Fruit fly (Drosophila melanogaster) whole organism, adult: ENCODE measurements around the gene mop.

Source experiments
- CG12768 ChIP-seq: fragments of 200-800 bp; sonication (Bioruptor generic); optimal IDR thresholded peaks from 2 replicates; lab custom pipeline; 2017; ENCODE audit warnings: missing biosample characterization, missing genetic modification characterization, mild to moderate bottlenecking, moderate library complexity, missing genetic modification reagents
- CG7045 ChIP-seq: fragments of 200-800 bp; sonication (Bioruptor generic); optimal IDR thresholded peaks from 2 replicates; lab custom pipeline; 2017; ENCODE audit warnings: missing biosample characterization, mild to moderate bottlenecking, missing genetic modification characterization
- CG7101 ChIP-seq: fragments of 200-800 bp; sonication (Bioruptor generic); optimal IDR thresholded peaks from 2 replicates; lab custom pipeline; 2018; ENCODE audit warnings: missing biosample characterization, mild to moderate bottlenecking, missing genetic modification characterization, moderate library complexity
- Hr96 ChIP-seq: fragments of 200-800 bp; sonication (Bioruptor generic); optimal IDR thresholded peaks from 2 replicates; lab custom pipeline; 2016; ENCODE audit warnings: missing biosample characterization, missing genetic modification characterization
- cnc ChIP-seq, 2 experiments: fragments of >200 bp; optimal IDR thresholded peaks; 2 replicates each; lab custom pipeline; 2017
- tj ChIP-seq: fragments of 200-800 bp; sonication (Bioruptor generic); optimal IDR thresholded peaks from 3 replicates; lab custom pipeline; 2017; ENCODE audit warnings: missing biosample characterization, mild to moderate bottlenecking, missing genetic modification characterization, moderate library complexity

DNA sequence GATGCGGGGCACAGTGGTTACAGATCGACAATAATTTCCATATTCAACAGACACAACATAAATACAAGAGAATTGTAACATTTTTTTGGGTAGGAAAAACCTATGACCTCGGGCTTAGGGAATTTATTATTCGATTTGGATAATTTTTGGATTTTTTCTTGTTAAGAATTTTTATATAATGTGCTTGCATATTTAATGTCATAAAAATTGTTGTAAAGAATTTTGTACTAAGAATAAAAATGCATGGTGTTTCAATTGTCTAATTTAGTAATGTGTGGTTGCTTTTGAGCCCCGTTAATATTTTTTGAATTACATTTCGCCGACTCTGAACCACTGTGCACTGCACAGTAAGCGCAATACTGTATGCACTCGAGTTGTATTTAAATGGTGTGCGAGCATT, 40.7 kb upstream of the mop start:
- TF ChIP-seq CG7045 (GFP tag; lab: Kevin White, UChicago), result no peak
- no peak for TF ChIP-seq Hr96 (GFP tag; lab: Kevin White, UChicago)
- no peak for TF ChIP-seq cnc (optimal IDR thresholded peaks at IDR 0.05; lab: Kevin White, UChicago)
- TF ChIP-seq CG12768 (GFP tag; lab: Kevin White, UChicago), result no peak
- TF ChIP-seq tj (GFP tag; lab: Kevin White, UChicago), result no peak
- no peak for TF ChIP-seq CG7101 (tag; lab: Kevin White, UChicago)
